Fruit fly (Drosophila melanogaster): Measurements from ENCODE around the gene yellow-f.

The yellow-f gene

DNA sequence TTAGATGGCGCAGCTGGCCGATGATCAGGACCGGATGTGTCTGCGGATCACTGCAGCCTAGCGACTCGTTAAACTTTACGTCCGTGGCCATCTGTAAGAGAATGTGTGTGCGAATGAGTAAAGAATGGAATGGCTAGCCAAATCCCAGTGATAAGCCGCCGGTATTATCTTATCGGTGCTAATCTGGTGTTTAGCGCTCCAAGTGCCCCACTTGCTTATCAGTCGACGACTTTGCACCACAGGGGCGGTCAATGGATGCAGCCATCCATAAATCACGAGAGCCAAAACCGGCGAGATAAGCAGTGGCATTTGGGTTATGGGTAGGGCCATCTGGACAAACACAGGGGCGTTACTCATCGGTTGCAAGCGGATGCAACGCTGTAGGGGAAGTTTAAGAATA, 32.8 kb downstream of the yellow-f start:
- TF ChIP-seq CrebA (GFP tag; optimal IDR thresholded peaks at IDR 0.05; ENCODE audit: borderline replicate concordance) (peak; percentile 8), h (GFP tag; optimal IDR thresholded peaks at IDR 0.05) (peak; percentile 23), Rel (GFP tag; optimal IDR thresholded peaks at IDR 0.05) (peak; percentile 3), Rel (tag; optimal IDR thresholded peaks at IDR 0.05) (no peak), foxo (GFP tag; optimal IDR thresholded peaks at IDR 0.05) (no peak)

dm6 chr3R:12957388-12957787, 35.6 kb downstream of the yellow-f start:
- peak; percentile 16 for TF ChIP-seq fru (GFP tag; optimal IDR thresholded peaks at IDR 0.05)
- no peak for TF ChIP-seq Vsx2 (GFP tag; optimal IDR thresholded peaks at IDR 0.05; ENCODE audit: partially characterized antibody)
- TF ChIP-seq rgr (GFP tag; optimal IDR thresholded peaks at IDR 0.05) = peak; percentile 6
- TF ChIP-seq h (GFP tag; optimal IDR thresholded peaks at IDR 0.05) = peak; percentile 21
- no peak for TF ChIP-seq GATAd (GFP tag; optimal IDR thresholded peaks at IDR 0.05)
- TF ChIP-seq dsf (GFP tag; optimal IDR thresholded peaks at IDR 0.05; ENCODE audit: borderline replicate concordance) = no peak
- peak; percentile 44 for TF ChIP-seq HLH106 (tag; optimal IDR thresholded peaks at IDR 0.05)
- TF ChIP-seq sv (GFP tag; optimal IDR thresholded peaks at IDR 0.05) = no peak
- TF ChIP-seq Sp1 (GFP tag; optimal IDR thresholded peaks at IDR 0.05) = no peak
- no peak for TF ChIP-seq Jra (GFP tag; optimal IDR thresholded peaks at IDR 0.05)
- TF ChIP-seq woc (GFP tag; optimal IDR thresholded peaks at IDR 0.05) = no peak
- TF ChIP-seq foxo (GFP tag; optimal IDR thresholded peaks at IDR 0.05) = peak in 1 of 2 experiments; percentile 34
- no peak for TF ChIP-seq dl (GFP tag; optimal IDR thresholded peaks at IDR 0.05; ENCODE audit: insufficient read depth in 1 of 2, partially characterized antibody in 2 of 2)
- no peak for TF ChIP-seq psq (GFP tag; optimal IDR thresholded peaks at IDR 0.05)
- peak; percentile 20 for TF ChIP-seq ey (GFP tag; optimal IDR thresholded peaks at IDR 0.05)

Data from whole organism, wandering third instar larva.